Worm (Caenorhabditis elegans) whole organism, young adult: ENCODE measurements around the gene F47G3.1.

Source experiments
- B0019.2 ChIP-seq: fragments of 200-800 bp; sonication (Bioruptor generic); conservative IDR thresholded peaks from 2 replicates; pipeline ENCODE4 v1.3.6; 2022; ENCODE audit warnings: missing genetic modification reagents, missing genetic modification characterization, missing compliant biosample characterization
- B0035.1 ChIP-seq: sonication (generic microtip); optimal IDR thresholded peaks from 2 replicates; lab custom pipeline; 2016; ENCODE audit warnings: missing genetic modification characterization, mild to moderate bottlenecking, missing compliant biosample characterization, missing genotype, missing genetic modification reagents
- B0261.1 ChIP-seq: sonication (generic microtip); optimal IDR thresholded peaks from 2 replicates; lab custom pipeline; 2016; ENCODE audit warnings: mild to moderate bottlenecking, missing genetic modification characterization, moderate library complexity, missing compliant biosample characterization
- F37B4.10 ChIP-seq: fragments of 200-800 bp; sonication (Bioruptor generic); IDR thresholded peaks from 2 replicates; pipeline ENCODE4 v1.3.6; 2022; ENCODE audit warnings: missing genetic modification characterization, missing compliant biosample characterization
- F39B2.1 ChIP-seq: fragments of 200-800 bp; sonication (Bioruptor generic); IDR thresholded peaks from 2 replicates; pipeline ENCODE4 v1.3.6; 2022; ENCODE audit warnings: missing genetic modification reagents, missing genetic modification characterization, missing compliant biosample characterization
- F49E8.2 ChIP-seq: sonication (generic microtip); optimal IDR thresholded peaks from 3 replicates; lab custom pipeline; 2017; ENCODE audit warnings: missing genetic modification characterization, mild to moderate bottlenecking, missing compliant biosample characterization, antibody characterized with exemption, moderate library complexity; ENCODE audit not compliant: insufficient read depth
- F52B5.7 ChIP-seq: sonication (generic microtip); optimal IDR thresholded peaks from 2 replicates; lab custom pipeline; 2016; ENCODE audit warnings: mild to moderate bottlenecking, missing genetic modification characterization, missing compliant biosample characterization
- F55B11.4 ChIP-seq: sonication (generic microtip); optimal IDR thresholded peaks from 2 replicates; lab custom pipeline; 2016; ENCODE audit warnings: missing compliant biosample characterization, missing genetic modification characterization, borderline replicate concordance; ENCODE audit not compliant: insufficient read depth
- K12H6.12 ChIP-seq: fragments of 200-800 bp; sonication (Bioruptor generic); optimal IDR thresholded peaks from 2 replicates; lab custom pipeline; 2018; ENCODE audit warnings: mild to moderate bottlenecking, missing genetic modification characterization, missing compliant biosample characterization
- T26A5.8 ChIP-seq: sonication (generic microtip); optimal IDR thresholded peaks from 2 replicates; lab custom pipeline; 2016; ENCODE audit warnings: missing genetic modification characterization, missing compliant biosample characterization
- Y53G8AR.9 ChIP-seq: fragments of 200-800 bp; sonication (Bioruptor generic); conservative IDR thresholded peaks from 2 replicates; pipeline ENCODE4 v1.3.6; 2022; ENCODE audit warnings: missing genetic modification reagents, missing genetic modification characterization, missing compliant biosample characterization
- Y79H2A.3 ChIP-seq: fragments of 200-800 bp; sonication (Bioruptor generic); conservative IDR thresholded peaks from 2 replicates; pipeline ENCODE4 v1.3.6; 2022; ENCODE audit warnings: missing genetic modification reagents, missing genetic modification characterization, missing compliant biosample characterization
- ama-1 ChIP-seq, 3 experiments: fragments of 150-350 bp in 1 of 3; sonication (generic microtip) in 2 of 3; optimal IDR thresholded peaks; 2 replicates each; lab custom pipeline; 2014 to 2018; ENCODE audit warnings: missing biosample characterization in 2 of 3, missing genetic modification characterization in 2 of 3, missing genetic modification reagents in 2 of 3
- aptf-2 ChIP-seq: fragments of 200-800 bp; sonication (Bioruptor generic); conservative IDR thresholded peaks from 2 replicates; pipeline ENCODE4 v1.3.6; 2022; ENCODE audit warnings: missing genetic modification reagents, missing genetic modification characterization, missing compliant biosample characterization
- athp-1 ChIP-seq: sonication (generic microtip); optimal IDR thresholded peaks from 2 replicates; lab custom pipeline; 2017; ENCODE audit warnings: mild to moderate bottlenecking, missing genetic modification characterization, missing compliant biosample characterization
- attf-6 ChIP-seq: fragments of 200-800 bp; sonication (Bioruptor generic); IDR thresholded peaks from 2 replicates; pipeline ENCODE4 v1.3.6; 2022; ENCODE audit warnings: missing genetic modification reagents, missing genetic modification characterization, missing compliant biosample characterization
- ccch-3 ChIP-seq: fragments of 200-800 bp; sonication (Bioruptor generic); optimal IDR thresholded peaks from 2 replicates; lab custom pipeline; 2018; ENCODE audit warnings: mild to moderate bottlenecking, missing genetic modification characterization, missing compliant biosample characterization
- cebp-1 ChIP-seq, 2 experiments: fragments of 200-800 bp in 1 of 2; sonication (Bioruptor generic) in 1 of 2; sonication (generic microtip) in 1 of 2; IDR thresholded peaks in 1 of 2; optimal IDR thresholded peaks in 1 of 2; 2 replicates each; pipeline versions ENCODE4 v1.3.6 to Lab custom; 2017 to 2022; ENCODE audit warnings: missing compliant biosample characterization in 2 of 2, missing genetic modification characterization in 2 of 2, mild to moderate bottlenecking in 1 of 2, missing genetic modification reagents in 1 of 2, moderate library complexity in 1 of 2
- ceh-27 ChIP-seq: fragments of 200-800 bp; sonication (Bioruptor generic); optimal IDR thresholded peaks from 2 replicates; lab custom pipeline; 2018; ENCODE audit warnings: mild to moderate bottlenecking, missing genetic modification characterization, moderate library complexity, missing compliant biosample characterization
- ceh-40 ChIP-seq: fragments of 200-800 bp; sonication (Bioruptor generic); IDR thresholded peaks from 2 replicates; pipeline ENCODE4 v1.3.6; 2022; ENCODE audit warnings: missing genetic modification characterization, missing compliant biosample characterization
- dpff-1 ChIP-seq: sonication (generic microtip); optimal IDR thresholded peaks from 2 replicates; lab custom pipeline; 2017; ENCODE audit warnings: mild to moderate bottlenecking, missing genetic modification characterization, missing compliant biosample characterization
- dpl-1 ChIP-seq: fragments of 150-350 bp; optimal IDR thresholded peaks from 2 replicates; lab custom pipeline; 2014; ENCODE audit warnings: missing biosample characterization, missing genetic modification reagents, missing genetic modification characterization
- efl-1 ChIP-seq: fragments of 150-350 bp; optimal IDR thresholded peaks from 2 replicates; lab custom pipeline; 2014; ENCODE audit warnings: missing biosample characterization, missing genetic modification reagents, missing genetic modification characterization
- egrh-3 ChIP-seq: fragments of 200-800 bp; sonication (Bioruptor generic); IDR thresholded peaks from 2 replicates; pipeline ENCODE4 v1.3.6; 2022; ENCODE audit warnings: missing genetic modification reagents, missing genetic modification characterization, missing compliant biosample characterization
- hlh-12 ChIP-seq: sonication (generic microtip); optimal IDR thresholded peaks from 2 replicates; lab custom pipeline; 2016; ENCODE audit warnings: missing genetic modification characterization, missing compliant biosample characterization
- hmg-1.2 ChIP-seq: fragments of 200-800 bp; sonication (Bioruptor generic); IDR thresholded peaks from 2 replicates; pipeline ENCODE4 v1.3.6; 2022; ENCODE audit warnings: missing genetic modification reagents, missing genetic modification characterization, missing compliant biosample characterization
- hmg-20 ChIP-seq: fragments of 200-800 bp; sonication (Bioruptor generic); IDR thresholded peaks from 2 replicates; pipeline ENCODE4 v1.3.6; 2022; ENCODE audit warnings: missing genetic modification reagents, missing genetic modification characterization, missing compliant biosample characterization
- lin-26 ChIP-seq: fragments of 200-800 bp; sonication (Bioruptor generic); IDR thresholded peaks from 2 replicates; pipeline ENCODE4 v1.3.6; 2022; ENCODE audit warnings: missing genetic modification reagents, missing genetic modification characterization, missing compliant biosample characterization
- lin-35 ChIP-seq, 3 experiments: fragments of 150-350 bp in 2 of 3; sonication (generic microtip) in 1 of 3; optimal IDR thresholded peaks; 2 replicates each; lab custom pipeline; 2014 to 2018; ENCODE audit warnings: missing biosample characterization in 3 of 3, missing genetic modification characterization in 3 of 3, missing genetic modification reagents in 3 of 3
- lir-1 ChIP-seq: fragments of 200-800 bp; sonication (Bioruptor generic); conservative IDR thresholded peaks from 2 replicates; pipeline ENCODE4 v1.3.6; 2022; ENCODE audit warnings: missing genetic modification reagents, missing genetic modification characterization, missing compliant biosample characterization
- lsl-1 ChIP-seq: fragments of 200-800 bp; sonication (Bioruptor generic); optimal IDR thresholded peaks from 2 replicates; lab custom pipeline; 2018; ENCODE audit warnings: mild to moderate bottlenecking, missing genetic modification characterization, moderate library complexity, missing compliant biosample characterization
- madf-6 ChIP-seq: fragments of 200-800 bp; sonication (Bioruptor generic); IDR thresholded peaks from 2 replicates; pipeline ENCODE4 v1.3.6; 2022; ENCODE audit warnings: missing genetic modification reagents, missing genetic modification characterization, missing compliant biosample characterization
- madf-8 ChIP-seq: fragments of 200-800 bp; sonication (Bioruptor generic); conservative IDR thresholded peaks from 2 replicates; pipeline ENCODE4 v1.3.6; 2022; ENCODE audit warnings: missing genetic modification reagents, missing genetic modification characterization, missing compliant biosample characterization
- mxl-1 ChIP-seq: sonication (generic microtip); optimal IDR thresholded peaks from 2 replicates; lab custom pipeline; 2016; ENCODE audit warnings: missing genetic modification characterization, missing compliant biosample characterization
- nfyb-1 ChIP-seq: fragments of 200-800 bp; sonication (Bioruptor generic); IDR thresholded peaks from 2 replicates; pipeline ENCODE4 v1.3.6; 2022; ENCODE audit warnings: missing genetic modification reagents, missing genetic modification characterization, missing compliant biosample characterization
- nhr-179 ChIP-seq: sonication (generic microtip); optimal IDR thresholded peaks from 2 replicates; lab custom pipeline; 2016; ENCODE audit warnings: mild to moderate bottlenecking, missing genetic modification characterization, missing compliant biosample characterization
- nhr-27 ChIP-seq: fragments of 200-800 bp; sonication (Bioruptor generic); optimal IDR thresholded peaks from 2 replicates; lab custom pipeline; 2018; ENCODE audit warnings: mild to moderate bottlenecking, missing genetic modification characterization, moderate library complexity, missing compliant biosample characterization
- nhr-80 ChIP-seq: sonication (generic microtip); optimal IDR thresholded peaks from 2 replicates; lab custom pipeline; 2016; ENCODE audit warnings: missing genetic modification characterization, missing compliant biosample characterization
- nhr-90 ChIP-seq: sonication (generic microtip); optimal IDR thresholded peaks from 2 replicates; lab custom pipeline; 2016; ENCODE audit warnings: missing genotype, mild to moderate bottlenecking, missing genetic modification characterization, missing compliant biosample characterization
- pbrm-1 ChIP-seq: fragments of 200-800 bp; sonication (Bioruptor generic); IDR thresholded peaks from 2 replicates; pipeline ENCODE4 v1.3.6; 2022; ENCODE audit warnings: missing genetic modification reagents, missing genetic modification characterization, missing compliant biosample characterization
- repo-1 ChIP-seq: sonication (generic microtip); optimal IDR thresholded peaks from 2 replicates; lab custom pipeline; 2017; ENCODE audit warnings: mild to moderate bottlenecking, missing genetic modification characterization, missing compliant biosample characterization
- rpc-1 ChIP-seq, 2 experiments: fragments of 150-350 bp in 1 of 2; sonication (generic microtip) in 1 of 2; optimal IDR thresholded peaks; 2 replicates each; lab custom pipeline; 2014 to 2018; ENCODE audit warnings: missing biosample characterization in 1 of 2, missing genetic modification characterization in 1 of 2, missing genetic modification reagents in 1 of 2, missing genotype in 1 of 2
- somi-1 ChIP-seq: fragments of 200-800 bp; sonication (Bioruptor generic); optimal IDR thresholded peaks from 2 replicates; lab custom pipeline; 2018; ENCODE audit warnings: mild to moderate bottlenecking, missing genetic modification characterization, missing compliant biosample characterization
- unc-130 ChIP-seq: sonication (generic microtip); optimal IDR thresholded peaks from 2 replicates; lab custom pipeline; 2016; ENCODE audit warnings: missing genetic modification reagents, missing genetic modification characterization, missing compliant biosample characterization
- zfh-2 ChIP-seq: fragments of 200-800 bp; sonication (Bioruptor generic); conservative IDR thresholded peaks from 2 replicates; pipeline ENCODE4 v1.3.6; 2022; ENCODE audit warnings: missing genetic modification reagents, missing genetic modification characterization, missing compliant biosample characterization
- zim-3 ChIP-seq: sonication (generic microtip); optimal IDR thresholded peaks from 2 replicates; lab custom pipeline; 2017; ENCODE audit warnings: mild to moderate bottlenecking, missing genetic modification characterization, moderate library complexity, missing compliant biosample characterization
- ztf-18 ChIP-seq: sonication (generic microtip); optimal IDR thresholded peaks from 2 replicates; lab custom pipeline; 2016; ENCODE audit warnings: missing genotype, mild to moderate bottlenecking, missing genetic modification characterization, missing compliant biosample characterization
- ztf-28 ChIP-seq: fragments of 200-800 bp; sonication (Bioruptor generic); IDR thresholded peaks from 2 replicates; pipeline ENCODE4 v1.3.6; 2022; ENCODE audit warnings: missing genetic modification reagents, missing genetic modification characterization, missing compliant biosample characterization

The F47G3.1 gene

ce11 chrX:2432459-2432858 is 46.9 kb downstream of the F47G3.1 start (continued):
- TF ChIP-seq ztf-28 (GFP tag; lab: Robert Waterston, UW) (no peak), ama-1 (optimal IDR thresholded peaks at IDR 0.05; lab: Kevin White, UChicago) (no peak), ama-1 (GFP tag; optimal IDR thresholded peaks at IDR 0.05; lab: Kevin White, UChicago) (no peak), F55B11.4 (no peak), rpc-1 (optimal IDR thresholded peaks at IDR 0.05; lab: Kevin White, UChicago) (no peak), rpc-1 (tag; optimal IDR thresholded peaks at IDR 0.05; lab: Kevin White, UChicago) (no peak), mxl-1 (tag; lab: Kevin White, UChicago) (no peak), somi-1 (GFP tag; lab: Kevin White, UChicago) (no peak), ztf-18 (peak; percentile 29), ccch-3 (no peak), madf-8 (GFP tag; lab: Robert Waterston, UW) (no peak), aptf-2 (GFP tag; lab: Robert Waterston, UW) (no peak), lin-26 (GFP tag; lab: Robert Waterston, UW) (0 out of 2 replicates have a peak, but pooled peaks have one; percentile 14), B0261.1 (no peak), F37B4.10 (GFP tag; lab: Robert Waterston, UW) (no peak), nhr-90 (peak; percentile 13), K12H6.12 (peak; percentile 54), dpl-1 (GFP tag; lab: Kevin White, UChicago) (no peak), B0035.1 (tag; lab: Kevin White, UChicago) (no peak), zfh-2 (GFP tag; lab: Robert Waterston, UW) (peak; percentile 98), dpff-1 (tag; lab: Kevin White, UChicago) (no peak), lsl-1 (GFP tag; lab: Kevin White, UChicago) (no peak), F39B2.1 (GFP tag; lab: Robert Waterston, UW) (no peak), ceh-40 (GFP tag; lab: Robert Waterston, UW) (no peak), zim-3 (tag; lab: Kevin White, UChicago) (no peak), hmg-1.2 (GFP tag; lab: Robert Waterston, UW) (peak; percentile 58), pbrm-1 (GFP tag; lab: Robert Waterston, UW) (no peak), Y79H2A.3 (GFP tag; lab: Robert Waterston, UW) (no peak), lin-35 (GFP tag; optimal IDR thresholded peaks at IDR 0.05; lab: Kevin White, UChicago) (no peak), B0019.2 (GFP tag; lab: Robert Waterston, UW) (no peak), ceh-27 (GFP tag; lab: Kevin White, UChicago) (peak; percentile 57), F52B5.7 (tag; lab: Kevin White, UChicago) (no peak), nhr-27 (tag; lab: Kevin White, UChicago) (no peak), T26A5.8 (no peak), Y53G8AR.9 (GFP tag; lab: Robert Waterston, UW) (0 out of 2 replicates have a peak, but pooled peaks have one; percentile 26), unc-130 (GFP tag; lab: Kevin White, UChicago) (no peak), nfyb-1 (GFP tag; lab: Robert Waterston, UW) (no peak; the same call in 1 of the 2 replicates), repo-1 (no peak), nhr-80 (tag; lab: Kevin White, UChicago) (peak; percentile 91), F49E8.2 (tag; lab: Kevin White, UChicago) (no peak), madf-6 (GFP tag; lab: Robert Waterston, UW) (no peak), attf-6 (no peak), hmg-20 (no peak), nhr-179 (tag; lab: Kevin White, UChicago) (no peak), athp-1 (tag; lab: Kevin White, UChicago) (no peak), efl-1 (GFP tag; lab: Kevin White, UChicago) (no peak), hlh-12 (tag; lab: Kevin White, UChicago) (no peak), egrh-3 (peak; percentile 93), lir-1 (GFP tag; lab: Robert Waterston, UW) (no peak), cebp-1 (GFP tag; IDR thresholded peaks at IDR 0.05; lab: Robert Waterston, UW) (0 out of 2 replicates have a peak, but pooled peaks have one; percentile 29), cebp-1 (tag; optimal IDR thresholded peaks at IDR 0.05; lab: Kevin White, UChicago) (no peak)
